Worm (Caenorhabditis elegans): Measurements from ENCODE around the gene prdm-14.

DNA sequence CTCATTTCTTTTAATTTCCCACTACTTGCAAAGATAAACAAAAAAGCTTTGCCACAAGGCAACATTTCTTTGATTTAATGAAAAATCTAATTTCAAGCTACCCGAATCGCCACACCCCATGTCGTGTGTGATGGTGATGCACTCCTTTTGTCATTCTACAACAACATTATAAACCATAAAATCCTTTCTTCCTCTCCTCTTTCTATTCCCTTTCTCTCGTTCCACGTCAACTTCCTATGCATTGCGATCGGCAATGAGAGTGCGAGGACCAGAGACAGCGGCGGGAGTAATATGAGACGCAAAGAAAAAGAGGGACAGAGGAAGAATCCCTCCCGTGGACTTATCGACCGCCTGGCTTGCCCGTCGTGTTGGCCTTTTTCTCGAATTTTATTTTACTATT is 22.1 kb downstream of the prdm-14 start:
- TF ChIP-seq ceh-9 (tag; optimal IDR thresholded peaks at IDR 0.05) (no peak), lin-11 (tag; optimal IDR thresholded peaks at IDR 0.05) (no peak), ceh-34 (tag; optimal IDR thresholded peaks at IDR 0.05) (peak; percentile 73), hlh-8 (tag; optimal IDR thresholded peaks at IDR 0.05) (no peak)
